Fruit fly (Drosophila melanogaster) whole organism, embryonic: Measurements from ENCODE around the gene RpL4.

Source experiments
- Awh ChIP-seq: fragments of 200-800 bp; sonication (Bioruptor generic); IDR thresholded peaks from 2 replicates; pipeline ENCODE4, ENCODE4 v1.3.6; 2022; ENCODE audit warnings: missing biosample characterization, missing genetic modification characterization
- Blimp-1 ChIP-seq: fragments of 200-800 bp; sonication (Bioruptor generic); optimal IDR thresholded peaks from 3 replicates; lab custom pipeline; 2018; ENCODE audit warnings: missing biosample characterization, missing genetic modification characterization, mild to moderate bottlenecking, moderate library complexity, missing genetic modification reagents
- BtbVII ChIP-seq: fragments of 200-800 bp; sonication (Bioruptor generic); optimal IDR thresholded peaks from 3 replicates; lab custom pipeline; 2017; ENCODE audit warnings: missing biosample characterization, mild to moderate bottlenecking, missing genetic modification characterization
- CG12104 ChIP-seq: fragments of 200-800 bp; sonication (Bioruptor generic); optimal IDR thresholded peaks from 3 replicates; lab custom pipeline; 2016; ENCODE audit warnings: missing biosample characterization, missing genetic modification characterization
- CG12236 ChIP-seq: fragments of 200-800 bp; sonication (Bioruptor generic); optimal IDR thresholded peaks from 2 replicates; lab custom pipeline; 2016; ENCODE audit warnings: missing biosample characterization, missing genetic modification characterization
- CG15269 ChIP-seq: fragments of 200-800 bp; sonication (Bioruptor generic); optimal IDR thresholded peaks from 2 replicates; lab custom pipeline; 2018; ENCODE audit warnings: missing biosample characterization, mild to moderate bottlenecking, missing genetic modification characterization, moderate library complexity
- CG15601 ChIP-seq: fragments of 200-800 bp; sonication (Bioruptor generic); optimal IDR thresholded peaks from 3 replicates; lab custom pipeline; 2019; ENCODE audit warnings: missing biosample characterization, mild to moderate bottlenecking, missing genetic modification characterization, moderate library complexity
- CG17829 ChIP-seq: fragments of 200-800 bp; optimal IDR thresholded peaks from 2 replicates; lab custom pipeline; 2019; ENCODE audit warnings: missing biosample characterization, mild to moderate bottlenecking, missing genetic modification characterization, moderate library complexity
- CG2129 ChIP-seq: fragments of 200-800 bp; sonication (Bioruptor generic); IDR thresholded peaks from 2 replicates; pipeline ENCODE4 v1.3.6; 2022; ENCODE audit warnings: missing biosample characterization, missing genetic modification characterization; ENCODE audit not compliant: partially characterized antibody
- CG2202 ChIP-seq: fragments of 200-800 bp; sonication (Bioruptor generic); optimal IDR thresholded peaks from 2 replicates; lab custom pipeline; 2018; ENCODE audit warnings: missing biosample characterization, mild to moderate bottlenecking, missing genetic modification characterization
- CG30403 ChIP-seq: fragments of 200-800 bp; sonication (Bioruptor generic); optimal IDR thresholded peaks from 3 replicates; lab custom pipeline; 2016; ENCODE audit warnings: missing biosample characterization, missing genetic modification characterization
- CG31224 ChIP-seq: fragments of 200-800 bp; sonication (Bioruptor generic); IDR thresholded peaks from 2 replicates; pipeline ENCODE4 v1.3.6; 2022; ENCODE audit warnings: missing biosample characterization, missing genetic modification characterization
- CG31365 ChIP-seq: fragments of 200-800 bp; sonication (Bioruptor generic); optimal IDR thresholded peaks from 2 replicates; lab custom pipeline; 2018; ENCODE audit warnings: missing biosample characterization, mild to moderate bottlenecking, missing genetic modification characterization
- CG33213 ChIP-seq: fragments of 200-800 bp; sonication (Bioruptor generic); optimal IDR thresholded peaks from 3 replicates; lab custom pipeline; 2016; ENCODE audit warnings: missing biosample characterization, missing genetic modification characterization
- CG3726 ChIP-seq: fragments of 200-800 bp; sonication (Bioruptor generic); IDR thresholded peaks from 3 replicates; pipeline ENCODE4, ENCODE4 v1.3.6; 2022; ENCODE audit warnings: missing biosample characterization, missing genetic modification characterization
- CG4360 ChIP-seq: fragments of 200-800 bp; sonication (Bioruptor generic); IDR thresholded peaks from 2 replicates; pipeline ENCODE4 v1.3.6; 2022; ENCODE audit warnings: missing biosample characterization, missing genetic modification characterization
- CG4820 ChIP-seq: fragments of 200-800 bp; sonication (Bioruptor generic); optimal IDR thresholded peaks from 3 replicates; lab custom pipeline; 2016; ENCODE audit warnings: missing biosample characterization, missing genetic modification characterization
- CG6272 ChIP-seq: fragments of 200-800 bp; sonication (Bioruptor generic); IDR thresholded peaks from 2 replicates; pipeline ENCODE4 v1.3.6; 2022; ENCODE audit warnings: missing biosample characterization, missing genetic modification characterization
- CG7271 ChIP-seq: fragments of 200-800 bp; sonication (Bioruptor generic); optimal IDR thresholded peaks from 2 replicates; lab custom pipeline; 2018; ENCODE audit warnings: missing biosample characterization, mild to moderate bottlenecking, missing genetic modification characterization, moderate library complexity
- CG7372 ChIP-seq: fragments of 200-800 bp; sonication (Bioruptor generic); IDR thresholded peaks from 2 replicates; pipeline ENCODE4 v1.3.6; 2022; ENCODE audit warnings: missing biosample characterization, missing genetic modification characterization
- CG8478 ChIP-seq: fragments of >200 bp; optimal IDR thresholded peaks from 2 replicates; lab custom pipeline; 2018
- Dp ChIP-seq: fragments of 200-800 bp; sonication (Bioruptor generic); optimal IDR thresholded peaks from 2 replicates; lab custom pipeline; 2018; ENCODE audit warnings: missing biosample characterization, mild to moderate bottlenecking, missing genetic modification characterization, moderate library complexity
- Ets97D ChIP-seq: fragments of 200-800 bp; sonication (Bioruptor generic); optimal IDR thresholded peaks from 3 replicates; lab custom pipeline; 2016; ENCODE audit warnings: missing biosample characterization, missing genetic modification characterization
- Hand ChIP-seq: fragments of 200-800 bp; sonication (Bioruptor generic); optimal IDR thresholded peaks from 2 replicates; lab custom pipeline; 2017; ENCODE audit warnings: mild to moderate bottlenecking, missing biosample characterization, missing genetic modification reagents, missing genetic modification characterization
- MTF-1 ChIP-seq: fragments of 200-800 bp; sonication (Bioruptor generic); optimal IDR thresholded peaks from 2 replicates; lab custom pipeline; 2018; ENCODE audit warnings: missing biosample characterization, mild to moderate bottlenecking, missing genetic modification characterization, borderline replicate concordance
- Med ChIP-seq: fragments of 200-800 bp; sonication (Bioruptor generic); peaks from one replicate; lab custom pipeline; 2016; ENCODE audit warnings: missing biosample characterization, missing genetic modification characterization, mild to moderate bottlenecking, inconsistent platforms, moderate library complexity
- Ravus ChIP-seq: fragments of 200-800 bp; sonication (Bioruptor generic); IDR thresholded peaks from 2 replicates; pipeline ENCODE4 v1.3.6; 2022; ENCODE audit warnings: missing biosample characterization, missing genetic modification characterization
- Rx ChIP-seq: fragments of 200-800 bp; sonication (Bioruptor generic); IDR thresholded peaks from 2 replicates; pipeline ENCODE4 v1.3.6; 2022; ENCODE audit warnings: missing biosample characterization, missing genetic modification characterization
- Sin3A ChIP-seq: fragments of >200 bp; optimal IDR thresholded peaks from 2 replicates; lab custom pipeline; 2018
- Stat92E ChIP-seq, 3 experiments: fragments of >200 bp in 2 of 3; fragments of 200-800 bp in 1 of 3; sonication (Bioruptor generic) in 1 of 3; optimal IDR thresholded peaks; 2 replicates each; lab custom pipeline; 2017 to 2019; ENCODE audit warnings: missing biosample characterization in 3 of 3, missing genetic modification characterization in 3 of 3, mild to moderate bottlenecking in 1 of 3, moderate library complexity in 1 of 3
- amos ChIP-seq: fragments of 200-800 bp; sonication (Bioruptor generic); IDR thresholded peaks from 2 replicates; pipeline ENCODE4 v1.3.6; 2022; ENCODE audit warnings: missing biosample characterization, missing genetic modification characterization; ENCODE audit not compliant: partially characterized antibody
- chinmo ChIP-seq: fragments of 200-800 bp; sonication (Bioruptor generic); IDR thresholded peaks from 4 replicates; pipeline ENCODE4 v1.3.6; 2022; ENCODE audit warnings: missing biosample characterization, missing genetic modification characterization; ENCODE audit not compliant: partially characterized antibody
- corto ChIP-seq: fragments of 200-800 bp; sonication (Bioruptor generic); optimal IDR thresholded peaks from 2 replicates; lab custom pipeline; 2016; ENCODE audit warnings: missing biosample characterization, mild to moderate bottlenecking, missing genetic modification characterization, moderate library complexity
- croc ChIP-seq: fragments of 200-800 bp; sonication (Bioruptor generic); conservative IDR thresholded peaks from 3 replicates; pipeline ENCODE4 v1.3.6; 2022; ENCODE audit warnings: missing biosample characterization, missing genetic modification characterization
- esg ChIP-seq: fragments of 200-800 bp; sonication (Bioruptor generic); conservative IDR thresholded peaks from 2 replicates; pipeline ENCODE4 v1.3.6; 2022; ENCODE audit warnings: missing biosample characterization, missing genetic modification characterization
- fd96Cb ChIP-seq: fragments of 200-800 bp; sonication (Bioruptor generic); optimal IDR thresholded peaks from 2 replicates; lab custom pipeline; 2018; ENCODE audit warnings: missing biosample characterization, mild to moderate bottlenecking, missing genetic modification characterization, moderate library complexity
- gcm ChIP-seq: fragments of 200-800 bp; sonication (Bioruptor generic); optimal IDR thresholded peaks from 2 replicates; lab custom pipeline; 2019; ENCODE audit warnings: missing biosample characterization, mild to moderate bottlenecking, missing genetic modification characterization, moderate library complexity
- inv ChIP-seq: fragments of 200-800 bp; sonication (Bioruptor generic); IDR thresholded peaks from 2 replicates; pipeline ENCODE4 v1.3.6; 2022; ENCODE audit warnings: missing biosample characterization, missing genetic modification characterization; ENCODE audit not compliant: partially characterized antibody
- kay ChIP-seq: fragments of 200-800 bp; sonication (Bioruptor generic); optimal IDR thresholded peaks from 2 replicates; lab custom pipeline; 2016; ENCODE audit warnings: missing biosample characterization, missing genetic modification characterization
- mam ChIP-seq: fragments of 200-800 bp; sonication (Bioruptor generic); optimal IDR thresholded peaks from 3 replicates; lab custom pipeline; 2016; ENCODE audit warnings: missing biosample characterization, missing genetic modification characterization
- mld ChIP-seq: fragments of 200-800 bp; sonication (Bioruptor generic); IDR thresholded peaks from 3 replicates; pipeline ENCODE4 v1.3.6; 2022; ENCODE audit warnings: missing biosample characterization, missing genetic modification characterization; ENCODE audit not compliant: partially characterized antibody
- nmo ChIP-seq: fragments of 200-800 bp; sonication (Bioruptor generic); optimal IDR thresholded peaks from 2 replicates; lab custom pipeline; 2018; ENCODE audit warnings: missing biosample characterization, mild to moderate bottlenecking, missing genetic modification characterization, moderate library complexity
- prd ChIP-seq, 3 experiments: fragments of >200 bp in 2 of 3; fragments of 200-800 bp in 1 of 3; sonication (Bioruptor generic) in 1 of 3; optimal IDR thresholded peaks in 2 of 3; IDR thresholded peaks in 1 of 3; 2 replicates in 2 of 3; 3 replicates in 1 of 3; pipeline versions ENCODE4 v1.3.6 to Lab custom; 2017 to 2022; ENCODE audit warnings: missing biosample characterization in 1 of 3, missing genetic modification characterization in 1 of 3
- run ChIP-seq: fragments of 200-800 bp; sonication (Bioruptor generic); optimal IDR thresholded peaks from 3 replicates; lab custom pipeline; 2018; ENCODE audit warnings: missing biosample characterization, mild to moderate bottlenecking, missing genetic modification characterization
- slou ChIP-seq: fragments of 200-800 bp; sonication (Bioruptor generic); optimal IDR thresholded peaks from 3 replicates; lab custom pipeline; 2016; ENCODE audit warnings: missing biosample characterization, missing genetic modification characterization
- trem ChIP-seq: fragments of 200-800 bp; optimal IDR thresholded peaks from 3 replicates; lab custom pipeline; 2019; ENCODE audit warnings: missing biosample characterization, mild to moderate bottlenecking, missing genetic modification characterization, moderate library complexity
- twi ChIP-seq: fragments of 200-800 bp; optimal IDR thresholded peaks from 2 replicates; lab custom pipeline; 2019; ENCODE audit warnings: missing biosample characterization, mild to moderate bottlenecking, missing genetic modification characterization, moderate library complexity
- vvl ChIP-seq: fragments of 200-800 bp; sonication (Bioruptor generic); IDR thresholded peaks from 2 replicates; pipeline ENCODE4 v1.3.6; 2022; ENCODE audit warnings: missing biosample characterization, missing genetic modification characterization

RpL4 gene

dm6 chr3R:27916355-27917019 lies 6.1 kb upstream of the RpL4 start, which contains the start of the genes CG5003 and mRpS22 (continued):
- peak; percentile 10 for TF ChIP-seq Dp (GFP tag; lab: Kevin White, UChicago)
- TF ChIP-seq nmo (GFP tag; lab: Kevin White, UChicago): peak; percentile 80
- peak; percentile 11 for TF ChIP-seq trem
- TF ChIP-seq slou: peak; percentile 66
- TF ChIP-seq CG4360 (GFP tag; lab: Robert Waterston, UW): no peak
- 0 out of 4 replicates have a peak, but pooled peaks have one; percentile 32 for TF ChIP-seq chinmo
- TF ChIP-seq Blimp-1: no peak
- TF ChIP-seq Hand (GFP tag; lab: Kevin White, UChicago): no peak
- TF ChIP-seq fd96Cb (tag; lab: Kevin White, UChicago): peak; percentile 20
- TF ChIP-seq CG17829: peak; percentile 67
- no peak for TF ChIP-seq mld (GFP tag; lab: Robert Waterston, UW)
- no peak for TF ChIP-seq Ravus (GFP tag; lab: Robert Waterston, UW)
- TF ChIP-seq CG4820 (GFP tag; lab: Kevin White, UChicago): peak; percentile 55
- TF ChIP-seq CG2129 (GFP tag; lab: Robert Waterston, UW): no peak
- no peak for TF ChIP-seq mam (GFP tag; lab: Kevin White, UChicago)
- TF ChIP-seq CG30403 (GFP tag; lab: Kevin White, UChicago): peak; percentile 86
- no peak; the same call in 1 of the 2 replicates for TF ChIP-seq CG31224
- TF ChIP-seq CG7372 (GFP tag; lab: Robert Waterston, UW): peak; percentile 52; the same call in 1 of the 2 replicates
- TF ChIP-seq CG3726 (GFP tag; lab: Robert Waterston, UW): no peak
- TF ChIP-seq vvl: peak; percentile 61
- peak; percentile 48 for TF ChIP-seq CG15601 (tag; lab: Kevin White, UChicago)
- no peak for TF ChIP-seq run (tag; lab: Kevin White, UChicago)
- TF ChIP-seq esg (GFP tag; lab: Robert Waterston, UW): peak; percentile 35; the same call in 1 of the 2 replicates
- peak; percentile 69 for TF ChIP-seq CG12104 (GFP tag; lab: Kevin White, UChicago)
- TF ChIP-seq corto (GFP tag; lab: Kevin White, UChicago): no peak
- peak; percentile 39 for TF ChIP-seq twi (tag; lab: Kevin White, UChicago)
- no peak for TF ChIP-seq prd (optimal IDR thresholded peaks at IDR 0.05; lab: Kevin White, UChicago)
- peak; percentile 51; the same call in 1 of the 3 replicates for TF ChIP-seq prd (GFP tag; IDR thresholded peaks at IDR 0.05; lab: Robert Waterston, UW)
- no peak for TF ChIP-seq MTF-1
- peak; percentile 1 for TF ChIP-seq Sin3A (lab: Kevin White, UChicago)
- no peak for TF ChIP-seq CG31365
- peak; percentile 41; the same call in 1 of the 2 replicates for TF ChIP-seq amos (GFP tag; lab: Robert Waterston, UW)
- TF ChIP-seq CG15269 (tag; lab: Kevin White, UChicago): peak; percentile 66
- TF ChIP-seq Stat92E (GFP tag; optimal IDR thresholded peaks at IDR 0.05; lab: Kevin White, UChicago): no peak
- TF ChIP-seq CG7271 (tag; lab: Kevin White, UChicago): no peak
- TF ChIP-seq BtbVII (GFP tag; lab: Kevin White, UChicago): peak; percentile 47
- peak; percentile 72 for TF ChIP-seq Med (GFP tag; lab: Kevin White, UChicago)
- no peak for TF ChIP-seq Awh (GFP tag; lab: Robert Waterston, UW)
- no peak for TF ChIP-seq CG12236 (GFP tag; lab: Kevin White, UChicago)
- TF ChIP-seq CG33213 (GFP tag; lab: Kevin White, UChicago): peak; percentile 58
- 0 out of 2 replicates have a peak, but pooled peaks have one; percentile 2 for TF ChIP-seq CG6272
- 0 out of 2 replicates have a peak, but pooled peaks have one; percentile 30 for TF ChIP-seq inv (GFP tag; lab: Robert Waterston, UW)
- no peak for TF ChIP-seq Ets97D (GFP tag; lab: Kevin White, UChicago)
- TF ChIP-seq CG8478 (lab: Kevin White, UChicago): no peak
- TF ChIP-seq croc (GFP tag; lab: Robert Waterston, UW): no peak; the same call in 2 of the 3 replicates
- TF ChIP-seq gcm (GFP tag; lab: Kevin White, UChicago): no peak
- TF ChIP-seq Rx (GFP tag; lab: Robert Waterston, UW): no peak
- TF ChIP-seq kay (GFP tag; lab: Kevin White, UChicago): peak; percentile 55
- TF ChIP-seq CG2202 (tag; lab: Kevin White, UChicago): no peak
